Fruit fly (Drosophila melanogaster) whole organism, embryonic: Measurements from ENCODE around the gene CG32939.
A peak's percentile ranks its signal among the peaks of the same experiment; 100 is the strongest.

ENCODE experiments used
- CG10366 ChIP-seq: fragments of 200-800 bp; sonication (Bioruptor generic); IDR thresholded peaks from 2 replicates; pipeline ENCODE4 v1.3.6; 2022; ENCODE audit warnings: missing biosample characterization, missing genetic modification characterization
- CG12236 ChIP-seq: fragments of 200-800 bp; sonication (Bioruptor generic); optimal IDR thresholded peaks from 2 replicates; lab custom pipeline; 2016; ENCODE audit warnings: missing biosample characterization, missing genetic modification characterization
- CG1233 ChIP-seq: fragments of 200-800 bp; sonication (Bioruptor generic); optimal IDR thresholded peaks from 4 replicates; lab custom pipeline; 2018; ENCODE audit warnings: missing biosample characterization, mild to moderate bottlenecking, missing genetic modification characterization
- CG12769 ChIP-seq: fragments of 200-800 bp; sonication (Bioruptor generic); optimal IDR thresholded peaks from 2 replicates; lab custom pipeline; 2019; ENCODE audit warnings: missing biosample characterization, mild to moderate bottlenecking, missing genetic modification characterization, moderate library complexity
- CG1529 ChIP-seq: fragments of 200-800 bp; sonication (Bioruptor generic); optimal IDR thresholded peaks from 3 replicates; lab custom pipeline; 2018; ENCODE audit warnings: missing biosample characterization, missing genetic modification characterization
- CG15601 ChIP-seq: fragments of 200-800 bp; sonication (Bioruptor generic); optimal IDR thresholded peaks from 3 replicates; lab custom pipeline; 2019; ENCODE audit warnings: missing biosample characterization, mild to moderate bottlenecking, missing genetic modification characterization, moderate library complexity
- CG18262 ChIP-seq: fragments of 200-800 bp; optimal IDR thresholded peaks from 3 replicates; lab custom pipeline; 2019; ENCODE audit warnings: missing biosample characterization, mild to moderate bottlenecking, missing genetic modification characterization, moderate library complexity
- CG18764 ChIP-seq: fragments of 200-800 bp; sonication (Bioruptor generic); optimal IDR thresholded peaks from 3 replicates; lab custom pipeline; 2016; ENCODE audit warnings: missing biosample characterization, missing genetic modification characterization
- CG34376 ChIP-seq: fragments of 200-800 bp; sonication (Bioruptor generic); optimal IDR thresholded peaks from 2 replicates; lab custom pipeline; 2018; ENCODE audit warnings: missing biosample characterization, mild to moderate bottlenecking, missing genetic modification characterization
- CG3995 ChIP-seq: fragments of 200-800 bp; sonication (Bioruptor generic); optimal IDR thresholded peaks from 3 replicates; lab custom pipeline; 2016; ENCODE audit warnings: missing biosample characterization, missing genetic modification characterization
- CG42726 ChIP-seq: fragments of 200-800 bp; sonication (Bioruptor generic); IDR thresholded peaks from 2 replicates; pipeline ENCODE4 v1.3.6; 2022; ENCODE audit warnings: missing biosample characterization, missing genetic modification characterization; ENCODE audit not compliant: partially characterized antibody
- CG4617 ChIP-seq: fragments of 200-800 bp; sonication (Bioruptor generic); optimal IDR thresholded peaks from 3 replicates; lab custom pipeline; 2016; ENCODE audit warnings: missing biosample characterization, missing genetic modification characterization, borderline replicate concordance
- CG6813 ChIP-seq: fragments of 200-800 bp; sonication (Bioruptor generic); optimal IDR thresholded peaks from 2 replicates; lab custom pipeline; 2017; ENCODE audit warnings: missing biosample characterization, missing genetic modification characterization, mild to moderate bottlenecking, moderate library complexity, missing genetic modification reagents
- CG8478 ChIP-seq: fragments of >200 bp; optimal IDR thresholded peaks from 2 replicates; lab custom pipeline; 2018
- CG9797 ChIP-seq: fragments of 200-800 bp; sonication (Bioruptor generic); optimal IDR thresholded peaks from 3 replicates; lab custom pipeline; 2018; ENCODE audit warnings: missing biosample characterization, mild to moderate bottlenecking, missing genetic modification characterization
- CTCF ChIP-seq: fragments of 200-800 bp; sonication (Bioruptor generic); optimal IDR thresholded peaks from 2 replicates; lab custom pipeline; 2017; ENCODE audit warnings: missing biosample characterization, mild to moderate bottlenecking, missing genetic modification characterization, moderate library complexity
- CoRest ChIP-seq: fragments of 200-800 bp; sonication (Bioruptor generic); optimal IDR thresholded peaks from 3 replicates; lab custom pipeline; 2018; ENCODE audit warnings: missing biosample characterization, mild to moderate bottlenecking, missing genetic modification characterization, moderate library complexity
- Dek ChIP-seq: fragments of 200-800 bp; sonication (Bioruptor generic); optimal IDR thresholded peaks from 3 replicates; lab custom pipeline; 2019; ENCODE audit warnings: missing biosample characterization, mild to moderate bottlenecking, missing genetic modification characterization, moderate library complexity
- Dip2 ChIP-seq: fragments of 200-800 bp; sonication (Bioruptor generic); IDR thresholded peaks from 2 replicates; pipeline ENCODE4 v1.3.6; 2022; ENCODE audit warnings: missing biosample characterization, missing genetic modification characterization
- Drgx ChIP-seq: fragments of 200-800 bp; sonication (Bioruptor generic); IDR thresholded peaks from 2 replicates; pipeline ENCODE4 v1.3.6; 2022; ENCODE audit warnings: missing biosample characterization, missing genetic modification characterization
- Med ChIP-seq: fragments of 200-800 bp; sonication (Bioruptor generic); peaks from one replicate; lab custom pipeline; 2016; ENCODE audit warnings: missing biosample characterization, missing genetic modification characterization, mild to moderate bottlenecking, inconsistent platforms, moderate library complexity
- Side ChIP-seq: fragments of 200-800 bp; sonication (Bioruptor generic); optimal IDR thresholded peaks from 2 replicates; lab custom pipeline; 2016; ENCODE audit warnings: missing biosample characterization, missing genetic modification characterization
- amos ChIP-seq: fragments of 200-800 bp; sonication (Bioruptor generic); IDR thresholded peaks from 2 replicates; pipeline ENCODE4 v1.3.6; 2022; ENCODE audit warnings: missing biosample characterization, missing genetic modification characterization; ENCODE audit not compliant: partially characterized antibody
- da ChIP-seq: fragments of 200-800 bp; sonication (Bioruptor generic); optimal IDR thresholded peaks from 2 replicates; lab custom pipeline; 2016; ENCODE audit warnings: missing biosample characterization, missing genetic modification characterization
- disco-r ChIP-seq: fragments of 200-800 bp; sonication (Bioruptor generic); optimal IDR thresholded peaks from 2 replicates; lab custom pipeline; 2016; ENCODE audit warnings: missing biosample characterization, missing genetic modification characterization
- dmrt11E ChIP-seq: fragments of 200-800 bp; sonication (Bioruptor generic); optimal IDR thresholded peaks from 3 replicates; lab custom pipeline; 2018; ENCODE audit warnings: missing biosample characterization, mild to moderate bottlenecking, missing genetic modification characterization, moderate library complexity
- fd102C ChIP-seq: fragments of 200-800 bp; sonication (Bioruptor generic); optimal IDR thresholded peaks from 2 replicates; lab custom pipeline; 2018; ENCODE audit warnings: missing biosample characterization, mild to moderate bottlenecking, missing genetic modification characterization, moderate library complexity
- gfzf ChIP-seq: fragments of 200-800 bp; sonication (Bioruptor generic); optimal IDR thresholded peaks from 2 replicates; lab custom pipeline; 2016; ENCODE audit warnings: missing biosample characterization, mild to moderate bottlenecking, missing genetic modification characterization, moderate library complexity
- grau ChIP-seq: fragments of 200-800 bp; optimal IDR thresholded peaks from 3 replicates; lab custom pipeline; 2019; ENCODE audit warnings: missing biosample characterization, mild to moderate bottlenecking, missing genetic modification characterization, moderate library complexity
- gro ChIP-seq: fragments of 200-800 bp; sonication (Bioruptor generic); optimal IDR thresholded peaks from 2 replicates; lab custom pipeline; 2016; ENCODE audit warnings: missing biosample characterization, missing genetic modification characterization
- gsb ChIP-seq: fragments of 200-800 bp; sonication (Bioruptor generic); IDR thresholded peaks from 2 replicates; pipeline ENCODE4 v1.3.6; 2022; ENCODE audit warnings: missing biosample characterization, missing genetic modification characterization
- hkb ChIP-seq, 2 experiments: fragments of 200-800 bp in 1 of 2; fragments of >200 bp in 1 of 2; sonication (Bioruptor generic) in 1 of 2; IDR thresholded peaks in 1 of 2; optimal IDR thresholded peaks in 1 of 2; 2 replicates each; pipeline versions ENCODE4 v1.3.6 to Lab custom; 2017 to 2022; ENCODE audit warnings: missing biosample characterization in 1 of 2, missing genetic modification characterization in 1 of 2
- insv ChIP-seq, 2 experiments: fragments of 200-800 bp; sonication (Bioruptor generic); optimal IDR thresholded peaks; 3 replicates each; lab custom pipeline; 2016 to 2018; ENCODE audit warnings: missing biosample characterization in 2 of 2, missing genetic modification characterization in 2 of 2
- ken ChIP-seq: fragments of 200-800 bp; sonication (Bioruptor generic); IDR thresholded peaks from 3 replicates; pipeline ENCODE4 v1.3.6; 2022; ENCODE audit warnings: missing biosample characterization, missing genetic modification characterization
- klu ChIP-seq: fragments of 200-800 bp; sonication (Bioruptor generic); IDR thresholded peaks from 2 replicates; pipeline ENCODE4 v1.3.6; 2022; ENCODE audit warnings: missing biosample characterization, missing genetic modification characterization
- lmd ChIP-seq: fragments of 200-800 bp; sonication (Bioruptor generic); IDR thresholded peaks from 2 replicates; pipeline ENCODE4 v1.3.6; 2022; ENCODE audit warnings: missing biosample characterization, missing genetic modification characterization
- luna ChIP-seq: fragments of 200-800 bp; sonication (Bioruptor generic); optimal IDR thresholded peaks from 2 replicates; lab custom pipeline; 2016; ENCODE audit warnings: missing biosample characterization, missing genetic modification characterization
- maf-S ChIP-seq: fragments of 200-800 bp; sonication (Bioruptor generic); optimal IDR thresholded peaks from 2 replicates; lab custom pipeline; 2016; ENCODE audit warnings: missing biosample characterization, missing genetic modification characterization
- mam ChIP-seq: fragments of 200-800 bp; sonication (Bioruptor generic); optimal IDR thresholded peaks from 3 replicates; lab custom pipeline; 2016; ENCODE audit warnings: missing biosample characterization, missing genetic modification characterization
- nau ChIP-seq: fragments of 200-800 bp; sonication (Bioruptor generic); optimal IDR thresholded peaks from 3 replicates; lab custom pipeline; 2017; ENCODE audit warnings: missing biosample characterization, mild to moderate bottlenecking, missing genetic modification characterization, missing genetic modification reagents
- oc ChIP-seq: fragments of 200-800 bp; sonication (Bioruptor generic); optimal IDR thresholded peaks from 2 replicates; lab custom pipeline; 2018; ENCODE audit warnings: missing biosample characterization, mild to moderate bottlenecking, missing genetic modification characterization, moderate library complexity
- otp ChIP-seq: fragments of 200-800 bp; sonication (Bioruptor generic); IDR thresholded peaks from 3 replicates; pipeline ENCODE4, ENCODE4 v1.3.6; 2022; ENCODE audit warnings: missing biosample characterization, missing genetic modification characterization
- phol ChIP-seq: fragments of 200-800 bp; sonication (Bioruptor generic); optimal IDR thresholded peaks from 3 replicates; lab custom pipeline; 2018; ENCODE audit warnings: missing biosample characterization, mild to moderate bottlenecking, missing genetic modification characterization, moderate library complexity
- pum ChIP-seq: fragments of 200-800 bp; sonication (Bioruptor generic); optimal IDR thresholded peaks from 2 replicates; lab custom pipeline; 2016; ENCODE audit warnings: missing biosample characterization, missing genetic modification characterization
- repo ChIP-seq: fragments of 200-800 bp; sonication (Bioruptor generic); optimal IDR thresholded peaks from 2 replicates; lab custom pipeline; 2016; ENCODE audit warnings: missing biosample characterization, missing genetic modification characterization
- run ChIP-seq: fragments of 200-800 bp; sonication (Bioruptor generic); optimal IDR thresholded peaks from 3 replicates; lab custom pipeline; 2018; ENCODE audit warnings: missing biosample characterization, mild to moderate bottlenecking, missing genetic modification characterization
- sna ChIP-seq: fragments of 200-800 bp; sonication (Bioruptor generic); IDR thresholded peaks from 2 replicates; pipeline ENCODE4 v1.3.6; 2022; ENCODE audit warnings: missing biosample characterization, missing genetic modification characterization; ENCODE audit not compliant: partially characterized antibody
- sug ChIP-seq: fragments of 200-800 bp; optimal IDR thresholded peaks from 2 replicates; lab custom pipeline; 2019; ENCODE audit warnings: missing biosample characterization, mild to moderate bottlenecking, missing genetic modification characterization, moderate library complexity
- ttk ChIP-seq: fragments of 200-800 bp; sonication (Bioruptor generic); IDR thresholded peaks from 2 replicates; pipeline ENCODE4 v2.1.2; 2022; ENCODE audit warnings: missing biosample characterization, missing genetic modification characterization

The CG32939 gene

dm6 chr3R:9705008-9705628 lies 12.2 kb downstream of the CG32939 start, which contains the start of gene Unc-115a (continued):
- TF ChIP-seq gro = peak; percentile 73
- TF ChIP-seq Dip2 = no peak
- no peak for TF ChIP-seq CG1529 (GFP tag; lab: Kevin White, UChicago)
- peak; percentile 37 for TF ChIP-seq mam (GFP tag; lab: Kevin White, UChicago)
- TF ChIP-seq CG15601 = peak; percentile 73
- TF ChIP-seq disco-r (GFP tag; lab: Kevin White, UChicago) = no peak
- TF ChIP-seq Dek (tag; lab: Kevin White, UChicago) = peak; percentile 71
- peak; percentile 84 for TF ChIP-seq CG9797
- peak; percentile 31 for TF ChIP-seq maf-S (GFP tag; lab: Kevin White, UChicago)
- TF ChIP-seq luna = peak; percentile 8
- peak; percentile 27 for TF ChIP-seq CoRest (tag; lab: Kevin White, UChicago)
- no peak for TF ChIP-seq ken
- peak; percentile 34 for TF ChIP-seq CG4617 (GFP tag; lab: Kevin White, UChicago)
- peak; percentile 5 for TF ChIP-seq CG1233 (GFP tag; lab: Kevin White, UChicago)
- TF ChIP-seq phol (tag; lab: Kevin White, UChicago) = peak; percentile 59
- peak; percentile 41 for TF ChIP-seq sug (tag; lab: Kevin White, UChicago)
- TF ChIP-seq otp (GFP tag; lab: Robert Waterston, UW) = no peak
- TF ChIP-seq da (GFP tag; lab: Kevin White, UChicago) = peak; percentile 32
- TF ChIP-seq gfzf (GFP tag; lab: Kevin White, UChicago) = peak; percentile 98
- TF ChIP-seq Side (GFP tag; lab: Kevin White, UChicago) = peak; percentile 44
- TF ChIP-seq dmrt11E = peak; percentile 17
- TF ChIP-seq CTCF (GFP tag; lab: Kevin White, UChicago) = peak; percentile 79

dm6 chr3R:9710228-9710627 lies 17.3 kb downstream of the CG32939 start:
- TF ChIP-seq Med (GFP tag; lab: Kevin White, UChicago) (peak; percentile 32), insv (GFP tag; optimal IDR thresholded peaks at IDR 0.05; lab: Kevin White, UChicago) (peak in 1 of 2 experiments; percentile 76), klu (GFP tag; lab: Robert Waterston, UW) (no peak), nau (GFP tag; lab: Kevin White, UChicago) (no peak)

dm6 chr3R:9710886-9711285 lies 18.0 kb downstream of the CG32939 start, which contains the start of the genes trbd and dmt:
TSS of gene trbd (minus strand) at chr3R:9711037.
TSS of gene dmt (plus strand) at chr3R:9711142.
- TF ChIP-seq CG18262 (tag; lab: Kevin White, UChicago) = no peak
- TF ChIP-seq CG12236 (GFP tag; lab: Kevin White, UChicago) = no peak
- no peak for TF ChIP-seq CG10366 (GFP tag; lab: Robert Waterston, UW)
- no peak for TF ChIP-seq grau (tag; lab: Kevin White, UChicago)
- TF ChIP-seq amos (GFP tag; lab: Robert Waterston, UW) = no peak
- TF ChIP-seq CG6813 (GFP tag; lab: Kevin White, UChicago) = no peak
- TF ChIP-seq sna (GFP tag; lab: Robert Waterston, UW) = no peak
- TF ChIP-seq gsb (GFP tag; lab: Robert Waterston, UW) = no peak
- peak; percentile 55 for TF ChIP-seq fd102C (GFP tag; lab: Kevin White, UChicago)
- TF ChIP-seq CG8478 (lab: Kevin White, UChicago) = no peak
- TF ChIP-seq CG18764 (GFP tag; lab: Kevin White, UChicago) = peak; percentile 22
- TF ChIP-seq oc = no peak
- TF ChIP-seq CG42726 (GFP tag; lab: Robert Waterston, UW) = no peak
- TF ChIP-seq maf-S (GFP tag; lab: Kevin White, UChicago) = peak; percentile 69
- TF ChIP-seq CG3995 (GFP tag; lab: Kevin White, UChicago) = peak; percentile 52
- peak; percentile 51 for TF ChIP-seq CG34376 (GFP tag; lab: Kevin White, UChicago)
- TF ChIP-seq pum (GFP tag; lab: Kevin White, UChicago) = peak; percentile 50
- no peak for TF ChIP-seq run (tag; lab: Kevin White, UChicago)
- peak; percentile 41 for TF ChIP-seq repo (GFP tag; lab: Kevin White, UChicago)
- no peak for TF ChIP-seq Drgx
- peak; percentile 24 for TF ChIP-seq hkb (optimal IDR thresholded peaks at IDR 0.05; lab: Kevin White, UChicago)
- TF ChIP-seq hkb (GFP tag; IDR thresholded peaks at IDR 0.05; lab: Robert Waterston, UW) = no peak
- TF ChIP-seq lmd (GFP tag; lab: Robert Waterston, UW) = no peak
- no peak for TF ChIP-seq ttk (GFP tag; lab: Robert Waterston, UW)
- TF ChIP-seq CG12769 (tag; lab: Kevin White, UChicago) = no peak
